Worm (Caenorhabditis elegans) whole organism, midembryonic: ENCODE results near the gene JC8.16.

Experiments
- T22C8.4 ChIP-seq: fragments of 200-800 bp; sonication (Bioruptor generic); IDR thresholded peaks from 2 replicates; pipeline ENCODE4 v1.3.6; 2022; ENCODE audit warnings: missing genetic modification characterization, missing compliant biosample characterization
- cog-1 ChIP-seq: sonication (generic microtip); optimal IDR thresholded peaks from 2 replicates; lab custom pipeline; 2016; ENCODE audit warnings: missing genetic modification characterization, missing compliant biosample characterization
- flt-1 ChIP-seq: fragments of 200-800 bp; sonication (Bioruptor generic); IDR thresholded peaks from 2 replicates; pipeline ENCODE4 v1.3.6; 2022; ENCODE audit warnings: missing genetic modification characterization, missing compliant biosample characterization
- klf-2 ChIP-seq: fragments of 200-800 bp; sonication (Bioruptor generic); conservative IDR thresholded peaks from 2 replicates; pipeline ENCODE4 v1.3.6; 2022; ENCODE audit warnings: missing genetic modification reagents, missing genetic modification characterization, missing compliant biosample characterization
- med-1 ChIP-seq: sonication (generic microtip); optimal IDR thresholded peaks from 2 replicates; lab custom pipeline; 2017; ENCODE audit warnings: missing genetic modification characterization, mild to moderate bottlenecking, missing compliant biosample characterization, antibody characterized with exemption, missing genetic modification reagents; ENCODE audit not compliant: insufficient read depth
- ref-1 ChIP-seq: fragments of 200-800 bp; sonication (Bioruptor generic); conservative IDR thresholded peaks from 2 replicates; pipeline ENCODE4 v1.3.6; 2022; ENCODE audit warnings: missing genetic modification reagents, missing genetic modification characterization, missing compliant biosample characterization
- ztf-23 ChIP-seq: fragments of 200-800 bp; sonication (Bioruptor generic); IDR thresholded peaks from 2 replicates; pipeline ENCODE4 v1.3.6; 2022; ENCODE audit warnings: missing genetic modification reagents, missing genetic modification characterization, missing compliant biosample characterization
- ztf-29 ChIP-seq: fragments of 200-800 bp; sonication (Bioruptor generic); IDR thresholded peaks from 2 replicates; pipeline ENCODE4 v1.3.6; 2022; ENCODE audit warnings: missing genetic modification reagents, missing genetic modification characterization, missing compliant biosample characterization

- no peak for TF ChIP-seq med-1 (GFP tag; lab: Kevin White, UChicago)
- no peak for TF ChIP-seq T22C8.4 (GFP tag; lab: Robert Waterston, UW)
- TF ChIP-seq klf-2 (GFP tag; lab: Robert Waterston, UW): no peak
- no peak for TF ChIP-seq ref-1
- TF ChIP-seq ztf-23 (GFP tag; lab: Robert Waterston, UW): no peak
- TF ChIP-seq cog-1 (tag; lab: Kevin White, UChicago): no peak
- TF ChIP-seq flt-1 (GFP tag; lab: Robert Waterston, UW): no peak
- TF ChIP-seq ztf-29 (GFP tag; lab: Robert Waterston, UW): no peak
Measured at ce11 chrIV:13209566-13209965, 49.4 kb upstream of the JC8.16 start, which contains the start of gene C48D1.9.
